Fruit fly (Drosophila melanogaster) whole organism, prepupa: ENCODE measurements around the gene dally.

Experiments
- Blimp-1 ChIP-seq: fragments of 200-800 bp; sonication (Bioruptor generic); optimal IDR thresholded peaks from 3 replicates; lab custom pipeline; 2017; ENCODE audit warnings: missing biosample characterization, missing genetic modification characterization, mild to moderate bottlenecking, moderate library complexity, missing genetic modification reagents
- CG10631 ChIP-seq: fragments of 200-800 bp; sonication (Bioruptor generic); optimal IDR thresholded peaks from 2 replicates; lab custom pipeline; 2016; ENCODE audit warnings: missing biosample characterization, missing genetic modification characterization
- CG11762 ChIP-seq: fragments of 200-800 bp; sonication (Bioruptor generic); optimal IDR thresholded peaks from 3 replicates; lab custom pipeline; 2016; ENCODE audit warnings: missing biosample characterization, missing genetic modification characterization; ENCODE audit not compliant: insufficient read depth
- CG11902 ChIP-seq: fragments of 200-800 bp; sonication (Bioruptor generic); optimal IDR thresholded peaks from 3 replicates; lab custom pipeline; 2016; ENCODE audit warnings: missing biosample characterization, missing genetic modification characterization
- CG15336 ChIP-seq: fragments of 200-800 bp; sonication (Bioruptor generic); IDR thresholded peaks from 2 replicates; pipeline ENCODE4 v1.3.6; 2022; ENCODE audit warnings: missing biosample characterization, missing genetic modification characterization
- CG1621 ChIP-seq: fragments of 200-800 bp; sonication (Bioruptor generic); optimal IDR thresholded peaks from 3 replicates; lab custom pipeline; 2018; ENCODE audit warnings: missing biosample characterization, mild to moderate bottlenecking, missing genetic modification characterization
- CG31627 ChIP-seq: fragments of 200-800 bp; sonication (Bioruptor generic); optimal IDR thresholded peaks from 3 replicates; lab custom pipeline; 2016; ENCODE audit warnings: missing biosample characterization, missing genetic modification characterization
- CG32006 ChIP-seq: fragments of 200-800 bp; sonication (Bioruptor generic); optimal IDR thresholded peaks from 3 replicates; lab custom pipeline; 2017; ENCODE audit warnings: missing biosample characterization, mild to moderate bottlenecking, missing genetic modification characterization
- CG3919 ChIP-seq: fragments of 200-800 bp; sonication (Bioruptor generic); optimal IDR thresholded peaks from 3 replicates; lab custom pipeline; 2016; ENCODE audit warnings: missing biosample characterization, missing genetic modification characterization
- CG4318 ChIP-seq: fragments of 200-800 bp; sonication (Bioruptor generic); optimal IDR thresholded peaks from 3 replicates; lab custom pipeline; 2017; ENCODE audit warnings: missing biosample characterization, mild to moderate bottlenecking, missing genetic modification characterization
- CG6163 ChIP-seq: fragments of 200-800 bp; sonication (Bioruptor generic); IDR thresholded peaks from 3 replicates; pipeline ENCODE4 v1.3.6; 2022; ENCODE audit warnings: missing biosample characterization, missing genetic modification characterization
- CG6276 ChIP-seq: fragments of 200-800 bp; sonication (Bioruptor generic); optimal IDR thresholded peaks from 2 replicates; lab custom pipeline; 2017; ENCODE audit warnings: missing biosample characterization, mild to moderate bottlenecking, missing genetic modification characterization
- CG6808 ChIP-seq: fragments of 200-800 bp; sonication (Bioruptor generic); optimal IDR thresholded peaks from 3 replicates; lab custom pipeline; 2017; ENCODE audit warnings: missing biosample characterization, missing genetic modification characterization, mild to moderate bottlenecking, moderate library complexity, missing genetic modification reagents
- CG6854 ChIP-seq: fragments of 200-800 bp; sonication (Bioruptor generic); optimal IDR thresholded peaks from 2 replicates; lab custom pipeline; 2017; ENCODE audit warnings: missing biosample characterization, mild to moderate bottlenecking, missing genetic modification characterization
- CG8319 ChIP-seq: fragments of 200-800 bp; sonication (Bioruptor generic); optimal IDR thresholded peaks from 3 replicates; lab custom pipeline; 2016; ENCODE audit warnings: missing biosample characterization, missing genetic modification characterization
- CG8632 ChIP-seq: fragments of 200-800 bp; sonication (Bioruptor generic); optimal IDR thresholded peaks from 3 replicates; lab custom pipeline; 2016; ENCODE audit warnings: missing biosample characterization, missing genetic modification characterization
- CG9139 ChIP-seq: fragments of 200-800 bp; sonication (Bioruptor generic); optimal IDR thresholded peaks from 3 replicates; lab custom pipeline; 2017; ENCODE audit warnings: missing biosample characterization, mild to moderate bottlenecking, missing genetic modification characterization
- Eip75B ChIP-seq: fragments of 200-800 bp; sonication (Bioruptor generic); optimal IDR thresholded peaks from 3 replicates; lab custom pipeline; 2016; ENCODE audit warnings: missing biosample characterization, missing genetic modification characterization
- Eip78C ChIP-seq: fragments of 200-800 bp; sonication (Bioruptor generic); peaks from one replicate; lab custom pipeline; 2016; ENCODE audit warnings: missing biosample characterization, missing genetic modification characterization
- Gug ChIP-seq: fragments of 200-800 bp; sonication (Bioruptor generic); IDR thresholded peaks from 2 replicates; pipeline ENCODE4 v1.3.6; 2022; ENCODE audit warnings: missing biosample characterization, missing genetic modification characterization
- Hr38 ChIP-seq: sonication (Bioruptor generic); optimal IDR thresholded peaks from 2 replicates; lab custom pipeline; 2016; ENCODE audit warnings: missing biosample characterization, missing genetic modification characterization
- Hr39 ChIP-seq: fragments of 200-800 bp; sonication (Bioruptor generic); optimal IDR thresholded peaks from 2 replicates; lab custom pipeline; 2016; ENCODE audit warnings: missing biosample characterization, missing genetic modification characterization
- Hr4 ChIP-seq: fragments of 200-800 bp; sonication (Bioruptor generic); optimal IDR thresholded peaks from 3 replicates; lab custom pipeline; 2016; ENCODE audit warnings: missing biosample characterization, missing genetic modification characterization
- Lpt ChIP-seq: fragments of 200-800 bp; sonication (Bioruptor generic); optimal IDR thresholded peaks from 3 replicates; lab custom pipeline; 2016; ENCODE audit warnings: missing biosample characterization, missing genetic modification characterization
- OdsH ChIP-seq: fragments of 200-800 bp; sonication (Bioruptor generic); optimal IDR thresholded peaks from 3 replicates; lab custom pipeline; 2016; ENCODE audit warnings: missing biosample characterization, missing genetic modification characterization
- Smox ChIP-seq: fragments of 200-800 bp; sonication (Bioruptor generic); optimal IDR thresholded peaks from 3 replicates; lab custom pipeline; 2016; ENCODE audit warnings: missing biosample characterization, missing genetic modification characterization
- Sox102F ChIP-seq: fragments of 200-800 bp; sonication (Bioruptor generic); optimal IDR thresholded peaks from 2 replicates; lab custom pipeline; 2016; ENCODE audit warnings: missing biosample characterization, mild to moderate bottlenecking, missing genetic modification characterization
- Sox14 ChIP-seq: fragments of 200-800 bp; sonication (Bioruptor generic); optimal IDR thresholded peaks from 3 replicates; lab custom pipeline; 2016; ENCODE audit warnings: missing biosample characterization, missing genetic modification characterization
- acj6 ChIP-seq: fragments of 200-800 bp; sonication (Bioruptor generic); optimal IDR thresholded peaks from 3 replicates; lab custom pipeline; 2016; ENCODE audit warnings: missing biosample characterization, missing genetic modification characterization
- cyc ChIP-seq: fragments of 200-800 bp; sonication (Bioruptor generic); optimal IDR thresholded peaks from 3 replicates; lab custom pipeline; 2016; ENCODE audit warnings: missing biosample characterization, missing genetic modification characterization
- dac ChIP-seq: fragments of 200-800 bp; sonication (Bioruptor generic); optimal IDR thresholded peaks from 2 replicates; lab custom pipeline; 2017; ENCODE audit warnings: missing biosample characterization, mild to moderate bottlenecking, missing genetic modification characterization
- dsx ChIP-seq: fragments of 200-800 bp; optimal IDR thresholded peaks from 3 replicates; lab custom pipeline; 2019; ENCODE audit warnings: missing biosample characterization, mild to moderate bottlenecking, missing genetic modification characterization, moderate library complexity; ENCODE audit not compliant: poor library complexity, severe bottlenecking
- esn ChIP-seq: fragments of 200-800 bp; sonication (Bioruptor generic); optimal IDR thresholded peaks from 2 replicates; lab custom pipeline; 2016; ENCODE audit warnings: missing biosample characterization, mild to moderate bottlenecking, missing genetic modification characterization, moderate library complexity
- fd59A ChIP-seq: fragments of 200-800 bp; sonication (Bioruptor generic); optimal IDR thresholded peaks from 2 replicates; lab custom pipeline; 2017; ENCODE audit warnings: missing biosample characterization, mild to moderate bottlenecking, missing genetic modification characterization, missing genetic modification reagents
- fkh ChIP-seq: fragments of 200-800 bp; sonication (Bioruptor generic); optimal IDR thresholded peaks from 3 replicates; lab custom pipeline; 2017; ENCODE audit warnings: missing biosample characterization, mild to moderate bottlenecking, missing genetic modification characterization, moderate library complexity
- net ChIP-seq: fragments of 200-800 bp; sonication (Bioruptor generic); optimal IDR thresholded peaks from 3 replicates; lab custom pipeline; 2016; ENCODE audit warnings: missing biosample characterization, missing genetic modification characterization
- salr ChIP-seq, 2 experiments: fragments of 200-800 bp; sonication (Bioruptor generic); optimal IDR thresholded peaks; 3 replicates each; lab custom pipeline; 2016 to 2018; ENCODE audit warnings: missing biosample characterization in 2 of 2, missing genetic modification characterization in 2 of 2, mild to moderate bottlenecking in 1 of 2
- ss ChIP-seq, 2 experiments: fragments of 200-800 bp; sonication (Bioruptor generic); optimal IDR thresholded peaks; 2 replicates in 1 of 2; 3 replicates in 1 of 2; lab custom pipeline; 2017 to 2018; ENCODE audit warnings: mild to moderate bottlenecking in 2 of 2, missing biosample characterization in 2 of 2, missing genetic modification characterization in 2 of 2, moderate library complexity in 1 of 2
- svp ChIP-seq: fragments of 200-800 bp; sonication (Bioruptor generic); peaks from one replicate; lab custom pipeline; 2016; ENCODE audit warnings: missing biosample characterization, missing genetic modification characterization
- topi ChIP-seq: fragments of 200-800 bp; sonication (Bioruptor generic); optimal IDR thresholded peaks from 3 replicates; lab custom pipeline; 2016; ENCODE audit warnings: missing biosample characterization, missing genetic modification characterization
- vri ChIP-seq: fragments of 200-800 bp; sonication (Bioruptor generic); optimal IDR thresholded peaks from 3 replicates; lab custom pipeline; 2016; ENCODE audit warnings: missing biosample characterization, mild to moderate bottlenecking, missing genetic modification characterization

Gene dally

dm6 chr3L:8853382-8853781, 26.1 kb downstream of the dally start (continued):
- TF ChIP-seq Sox14 (GFP tag; lab: Kevin White, UChicago) (no peak), Hr4 (peak; percentile 53), acj6 (GFP tag; lab: Kevin White, UChicago) (peak; percentile 14), CG15336 (GFP tag; lab: Robert Waterston, UW) (peak; percentile 10; the same call in 1 of the 2 replicates), Sox102F (GFP tag; lab: Kevin White, UChicago) (no peak), CG4318 (GFP tag; lab: Kevin White, UChicago) (peak; percentile 4), Blimp-1 (no peak)

dm6 chr3L:8855262-8855661, 28.0 kb downstream of the dally start:
- TF ChIP-seq CG10631 (GFP tag; lab: Kevin White, UChicago) (no peak), CG6276 (GFP tag; lab: Kevin White, UChicago) (no peak), svp (GFP tag; lab: Kevin White, UChicago) (peak; percentile 21), CG8632 (GFP tag; lab: Kevin White, UChicago) (no peak), OdsH (GFP tag; lab: Kevin White, UChicago) (no peak), CG6854 (GFP tag; lab: Kevin White, UChicago) (no peak), CG32006 (GFP tag; lab: Kevin White, UChicago) (no peak), Hr38 (GFP tag; lab: Kevin White, UChicago) (no peak), Eip78C (GFP tag; lab: Kevin White, UChicago) (peak; percentile 6), CG31627 (GFP tag; lab: Kevin White, UChicago) (no peak), dsx (GFP tag; lab: Kevin White, UChicago) (no peak), Smox (no peak), dac (GFP tag; lab: Kevin White, UChicago) (no peak), fd59A (no peak)

- TF ChIP-seq Lpt (no peak), fkh (GFP tag; lab: Kevin White, UChicago) (peak; percentile 27)
Observed at dm6 chr3L:8856875-8857274, 29.6 kb downstream of the dally start.

- TF ChIP-seq Lpt, result no peak
- TF ChIP-seq Eip78C (GFP tag; lab: Kevin White, UChicago), result peak; percentile 14
Observed at dm6 chr3L:8857648-8858362, 30.5 kb downstream of the dally start.

dm6 chr3L:8859936-8860335, 32.6 kb downstream of the dally start:
- TF ChIP-seq CG15336 (GFP tag; lab: Robert Waterston, UW) (peak; percentile 29; the same call in 1 of the 2 replicates), CG3919 (GFP tag; lab: Kevin White, UChicago) (peak; percentile 58), CG8319 (GFP tag; lab: Kevin White, UChicago) (no peak), net (GFP tag; lab: Kevin White, UChicago) (no peak), Hr39 (GFP tag; lab: Kevin White, UChicago) (no peak), Gug (GFP tag; lab: Robert Waterston, UW) (no peak), vri (no peak), Smox (no peak), CG6808 (GFP tag; lab: Kevin White, UChicago) (peak; percentile 56), CG6163 (GFP tag; lab: Robert Waterston, UW) (peak; percentile 24; the same call in 1 of the 3 replicates), Eip78C (GFP tag; lab: Kevin White, UChicago) (peak; percentile 49), salr (GFP tag; optimal IDR thresholded peaks at IDR 0.05; lab: Kevin White, UChicago) (peak in 1 of 2 experiments; percentile 62), Sox102F (GFP tag; lab: Kevin White, UChicago) (no peak), ss (GFP tag; optimal IDR thresholded peaks at IDR 0.05; lab: Kevin White, UChicago) (no peak), acj6 (GFP tag; lab: Kevin White, UChicago) (no peak), Lpt (peak; percentile 34), CG32006 (GFP tag; lab: Kevin White, UChicago) (peak; percentile 58), CG1621 (tag; lab: Kevin White, UChicago) (no peak), OdsH (GFP tag; lab: Kevin White, UChicago) (peak; percentile 1), CG11902 (GFP tag; lab: Kevin White, UChicago) (no peak), Eip75B (GFP tag; lab: Kevin White, UChicago) (no peak), CG8632 (GFP tag; lab: Kevin White, UChicago) (no peak), topi (GFP tag; lab: Kevin White, UChicago) (no peak), dsx (GFP tag; lab: Kevin White, UChicago) (peak; percentile 9), esn (GFP tag; lab: Kevin White, UChicago) (no peak), CG6276 (GFP tag; lab: Kevin White, UChicago) (peak; percentile 38), CG11762 (peak; percentile 15), CG9139 (GFP tag; lab: Kevin White, UChicago) (peak; percentile 9), Sox14 (GFP tag; lab: Kevin White, UChicago) (no peak), cyc (GFP tag; lab: Kevin White, UChicago) (no peak)
